Worm (Caenorhabditis elegans) whole organism, late embryonic: ENCODE results near the gene fipr-5.

Source experiments
- C08G9.2 ChIP-seq: sonication (generic microtip); optimal IDR thresholded peaks from 2 replicates; lab custom pipeline; 2016; ENCODE audit warnings: mild to moderate bottlenecking, missing genetic modification characterization, moderate library complexity, missing compliant biosample characterization
- C38D4.7 ChIP-seq: fragments of 200-800 bp; sonication (Bioruptor generic); optimal IDR thresholded peaks from 2 replicates; lab custom pipeline; 2018; ENCODE audit warnings: mild to moderate bottlenecking, missing genetic modification characterization, moderate library complexity, missing compliant biosample characterization
- K02D7.2 ChIP-seq: sonication (generic microtip); optimal IDR thresholded peaks from 2 replicates; lab custom pipeline; 2017; ENCODE audit warnings: mild to moderate bottlenecking, missing genetic modification characterization, missing compliant biosample characterization
- K09A11.1 ChIP-seq: sonication (generic microtip); optimal IDR thresholded peaks from 2 replicates; lab custom pipeline; 2017; ENCODE audit warnings: antibody characterized with exemption, mild to moderate bottlenecking, missing genetic modification characterization, missing compliant biosample characterization; ENCODE audit not compliant: insufficient read depth
- T23F11.4 ChIP-seq: fragments of 200-800 bp; sonication (Bioruptor generic); optimal IDR thresholded peaks from 2 replicates; lab custom pipeline; 2018; ENCODE audit warnings: mild to moderate bottlenecking, missing genetic modification characterization, missing compliant biosample characterization
- ahr-1 ChIP-seq: sonication (generic microtip); optimal IDR thresholded peaks from 2 replicates; lab custom pipeline; 2016; ENCODE audit warnings: missing genetic modification characterization, missing compliant biosample characterization
- ceh-14 ChIP-seq: sonication (generic microtip); optimal IDR thresholded peaks from 2 replicates; lab custom pipeline; 2016; ENCODE audit warnings: missing genotype, missing genetic modification characterization, missing compliant biosample characterization
- ceh-18 ChIP-seq: sonication (generic microtip); optimal IDR thresholded peaks from 2 replicates; lab custom pipeline; 2016; ENCODE audit warnings: missing genetic modification characterization, missing compliant biosample characterization
- ceh-19 ChIP-seq: fragments of 200-800 bp; sonication (Bioruptor generic); optimal IDR thresholded peaks from 2 replicates; lab custom pipeline; 2018; ENCODE audit warnings: mild to moderate bottlenecking, missing genetic modification characterization, missing compliant biosample characterization
- ceh-22 ChIP-seq: sonication (generic microtip); optimal IDR thresholded peaks from 2 replicates; lab custom pipeline; 2017; ENCODE audit warnings: missing biosample characterization, missing genetic modification characterization
- ceh-30 ChIP-seq: fragments of 150-350 bp; optimal IDR thresholded peaks from 2 replicates; lab custom pipeline; 2014; ENCODE audit warnings: missing biosample characterization, missing genetic modification characterization
- ceh-31 ChIP-seq: sonication (generic microtip); optimal IDR thresholded peaks from 2 replicates; lab custom pipeline; 2016; ENCODE audit warnings: missing genetic modification characterization, missing compliant biosample characterization
- ceh-34 ChIP-seq: sonication (generic microtip); optimal IDR thresholded peaks from 2 replicates; lab custom pipeline; 2016; ENCODE audit warnings: mild to moderate bottlenecking, missing genetic modification characterization, missing compliant biosample characterization
- ceh-45 ChIP-seq: fragments of 200-800 bp; sonication (Bioruptor generic); IDR thresholded peaks from 2 replicates; pipeline ENCODE4 v1.3.6; 2022; ENCODE audit warnings: missing genetic modification reagents, missing genetic modification characterization, missing compliant biosample characterization
- che-1 ChIP-seq: sonication (generic microtip); optimal IDR thresholded peaks from 2 replicates; lab custom pipeline; 2016; ENCODE audit warnings: mild to moderate bottlenecking, missing genetic modification characterization, missing compliant biosample characterization
- ets-4 ChIP-seq: sonication (generic microtip); optimal IDR thresholded peaks from 2 replicates; lab custom pipeline; 2016; ENCODE audit warnings: missing genetic modification characterization, missing compliant biosample characterization
- eyg-1 ChIP-seq: sonication (generic microtip); optimal IDR thresholded peaks from 2 replicates; lab custom pipeline; 2016; ENCODE audit warnings: missing genotype, missing genetic modification characterization, missing compliant biosample characterization
- fkh-10 ChIP-seq: fragments of 150-350 bp; optimal IDR thresholded peaks from 2 replicates; lab custom pipeline; 2014; ENCODE audit warnings: missing biosample characterization, missing genetic modification reagents, missing genetic modification characterization
- gmeb-2 ChIP-seq: sonication (generic microtip); optimal IDR thresholded peaks from 2 replicates; lab custom pipeline; 2016; ENCODE audit warnings: missing genetic modification characterization, inconsistent platforms, missing compliant biosample characterization
- hlh-6 ChIP-seq: sonication (generic microtip); optimal IDR thresholded peaks from 2 replicates; lab custom pipeline; 2016; ENCODE audit warnings: missing genotype, missing genetic modification characterization, missing compliant biosample characterization
- lim-6 ChIP-seq: sonication (generic microtip); optimal IDR thresholded peaks from 2 replicates; lab custom pipeline; 2016; ENCODE audit warnings: missing genetic modification characterization, missing compliant biosample characterization
- lin-11 ChIP-seq: fragments of 200-800 bp; sonication (Bioruptor generic); optimal IDR thresholded peaks from 2 replicates; lab custom pipeline; 2018; ENCODE audit warnings: mild to moderate bottlenecking, missing genetic modification characterization, missing compliant biosample characterization
- madf-2 ChIP-seq: sonication (generic microtip); optimal IDR thresholded peaks from 2 replicates; lab custom pipeline; 2017; ENCODE audit warnings: missing genetic modification characterization, missing compliant biosample characterization
- mec-3 ChIP-seq: sonication (generic microtip); optimal IDR thresholded peaks from 2 replicates; lab custom pipeline; 2016; ENCODE audit warnings: borderline replicate concordance, missing genetic modification characterization, missing compliant biosample characterization
- npax-4 ChIP-seq: sonication (generic microtip); optimal IDR thresholded peaks from 2 replicates; lab custom pipeline; 2016; ENCODE audit warnings: missing genetic modification characterization, missing compliant biosample characterization
- odd-2 ChIP-seq: sonication (generic microtip); optimal IDR thresholded peaks from 2 replicates; lab custom pipeline; 2017; ENCODE audit warnings: antibody characterized with exemption, mild to moderate bottlenecking, missing genetic modification characterization, missing compliant biosample characterization
- pha-2 ChIP-seq: sonication (generic microtip); optimal IDR thresholded peaks from 2 replicates; lab custom pipeline; 2017; ENCODE audit warnings: mild to moderate bottlenecking, missing genetic modification characterization, missing compliant biosample characterization
- pha-4 ChIP-seq: fragments of 150-350 bp; optimal IDR thresholded peaks from 2 replicates; lab custom pipeline; 2018; ENCODE audit warnings: missing biosample characterization, missing genetic modification reagents, missing genetic modification characterization
- pqm-1 ChIP-seq: sonication (generic microtip); optimal IDR thresholded peaks from 2 replicates; lab custom pipeline; 2016; ENCODE audit warnings: missing genetic modification characterization, missing compliant biosample characterization
- ref-2 ChIP-seq: sonication (generic microtip); optimal IDR thresholded peaks from 2 replicates; lab custom pipeline; 2016; ENCODE audit warnings: missing genetic modification characterization, missing compliant biosample characterization
- rnt-1 ChIP-seq: sonication (generic microtip); optimal IDR thresholded peaks from 2 replicates; lab custom pipeline; 2016; ENCODE audit warnings: missing genetic modification characterization, missing compliant biosample characterization
- sox-2 ChIP-seq: fragments of 200-800 bp; sonication (Bioruptor generic); IDR thresholded peaks from 2 replicates; pipeline ENCODE4 v1.3.6; 2022; ENCODE audit warnings: missing genetic modification reagents, missing genetic modification characterization, missing compliant biosample characterization
- sox-4 ChIP-seq: sonication (generic microtip); optimal IDR thresholded peaks from 2 replicates; lab custom pipeline; 2017; ENCODE audit warnings: mild to moderate bottlenecking, missing genetic modification characterization, inconsistent platforms, missing compliant biosample characterization
- tbx-2 ChIP-seq: sonication (generic microtip); optimal IDR thresholded peaks from 2 replicates; lab custom pipeline; 2016; ENCODE audit warnings: missing genetic modification characterization, missing compliant biosample characterization
- tbx-7 ChIP-seq: sonication (generic microtip); optimal IDR thresholded peaks from 2 replicates; lab custom pipeline; 2016; ENCODE audit warnings: missing genotype, missing genetic modification characterization, missing compliant biosample characterization
- ttx-3 ChIP-seq: sonication (generic microtip); optimal IDR thresholded peaks from 2 replicates; lab custom pipeline; 2016; ENCODE audit warnings: missing genetic modification reagents, missing genetic modification characterization, missing compliant biosample characterization
- unc-42 ChIP-seq: sonication (generic microtip); optimal IDR thresholded peaks from 2 replicates; lab custom pipeline; 2016; ENCODE audit warnings: missing genotype, missing genetic modification characterization, missing compliant biosample characterization

The fipr-5 gene

ce11 chrV:10221317-10221716 lies at the start of gene fipr-5, which contains the start of gene fipr-9:
fipr-5 (minus strand) TSS chrV:10221417.
fipr-9 (plus strand) TSS chrV:10221662.
- TF ChIP-seq sox-4 (tag; lab: Kevin White, UChicago) = no peak
- no peak for TF ChIP-seq lim-6 (tag; lab: Kevin White, UChicago)
- no peak for TF ChIP-seq K02D7.2 (tag; lab: Kevin White, UChicago)
- TF ChIP-seq ceh-22 (tag; lab: Kevin White, UChicago) = no peak
- no peak for TF ChIP-seq madf-2 (tag; lab: Kevin White, UChicago)
- TF ChIP-seq sox-2 (GFP tag; lab: Robert Waterston, UW) = no peak
- no peak for TF ChIP-seq mec-3 (tag; lab: Kevin White, UChicago)
- no peak for TF ChIP-seq ceh-45 (GFP tag; lab: Robert Waterston, UW)
- no peak for TF ChIP-seq pha-2 (tag; lab: Kevin White, UChicago)
- no peak for TF ChIP-seq ttx-3

- TF ChIP-seq ceh-34 (tag; lab: Kevin White, UChicago) = no peak
- TF ChIP-seq odd-2 = no peak
- no peak for TF ChIP-seq gmeb-2 (tag; lab: Kevin White, UChicago)
- no peak for TF ChIP-seq C38D4.7 (GFP tag; lab: Kevin White, UChicago)
- no peak for TF ChIP-seq hlh-6 (tag; lab: Kevin White, UChicago)
- TF ChIP-seq che-1 (tag; lab: Kevin White, UChicago) = no peak
- no peak for TF ChIP-seq C08G9.2 (tag; lab: Kevin White, UChicago)
- TF ChIP-seq ref-2 (tag; lab: Kevin White, UChicago) = no peak
- TF ChIP-seq lim-6 (tag; lab: Kevin White, UChicago) = no peak
- TF ChIP-seq ceh-30 (tag; lab: Kevin White, UChicago) = no peak
- TF ChIP-seq pha-4 = no peak
- no peak for TF ChIP-seq eyg-1 (tag; lab: Kevin White, UChicago)
- no peak for TF ChIP-seq tbx-2 (tag; lab: Kevin White, UChicago)
- TF ChIP-seq ceh-14 (tag; lab: Kevin White, UChicago) = no peak
- TF ChIP-seq K09A11.1 = no peak
- TF ChIP-seq ets-4 (tag; lab: Kevin White, UChicago) = no peak
- TF ChIP-seq pqm-1 (tag; lab: Kevin White, UChicago) = no peak
- no peak for TF ChIP-seq fkh-10 (GFP tag; lab: Kevin White, UChicago)
- TF ChIP-seq rnt-1 (tag; lab: Kevin White, UChicago) = no peak
- no peak for TF ChIP-seq npax-4 (tag; lab: Kevin White, UChicago)
Observed at ce11 chrV:10270214-10270613, 49.0 kb upstream of the fipr-5 start, which contains the start of gene ric-4. ric-4 (minus strand) TSS chrV:10270314.

ce11 chrV:10266050-10266449 lies 44.8 kb upstream of the fipr-5 start:
- TF ChIP-seq ahr-1 (no peak), ceh-19 (no peak), ttx-3 (no peak), unc-42 (peak; percentile 73), ceh-31 (tag; lab: Kevin White, UChicago) (no peak)

- TF ChIP-seq unc-42 (peak; percentile 66), tbx-7 (tag; lab: Kevin White, UChicago) (no peak), ceh-19 (peak; percentile 31), T23F11.4 (no peak), ceh-18 (no peak), lin-11 (tag; lab: Kevin White, UChicago) (no peak)
Observed at ce11 chrV:10265019-10265418, 43.8 kb upstream of the fipr-5 start.
